Fruit fly (Drosophila melanogaster) whole organism, embryonic: ENCODE measurements around the gene CG13471.

Source experiments
- Abd-B ChIP-seq: fragments of 200-800 bp; sonication (Bioruptor generic); optimal IDR thresholded peaks from 2 replicates; lab custom pipeline; 2018; ENCODE audit warnings: missing biosample characterization, mild to moderate bottlenecking, missing genetic modification characterization, moderate library complexity
- Bteb2 ChIP-seq: fragments of 200-800 bp; sonication (Bioruptor generic); optimal IDR thresholded peaks from 2 replicates; lab custom pipeline; 2016; ENCODE audit warnings: missing biosample characterization, missing genetic modification characterization
- C15 ChIP-seq: fragments of 200-800 bp; sonication (Bioruptor generic); IDR thresholded peaks from 3 replicates; pipeline ENCODE4 v1.3.6; 2022; ENCODE audit warnings: missing biosample characterization, missing genetic modification characterization
- CG14441 ChIP-seq: fragments of 200-800 bp; sonication (Bioruptor generic); IDR thresholded peaks from 2 replicates; pipeline ENCODE4 v1.3.6; 2022; ENCODE audit warnings: missing biosample characterization, missing genetic modification characterization
- CG15479 ChIP-seq: fragments of 200-800 bp; sonication (Bioruptor generic); optimal IDR thresholded peaks from 3 replicates; lab custom pipeline; 2019; ENCODE audit warnings: missing biosample characterization, mild to moderate bottlenecking, missing genetic modification characterization, moderate library complexity
- CG15696 ChIP-seq: fragments of 200-800 bp; sonication (Bioruptor generic); optimal IDR thresholded peaks from 2 replicates; lab custom pipeline; 2019; ENCODE audit warnings: missing biosample characterization, mild to moderate bottlenecking, missing genetic modification characterization, moderate library complexity
- CG18476 ChIP-seq: fragments of 200-800 bp; sonication (Bioruptor generic); optimal IDR thresholded peaks from 2 replicates; lab custom pipeline; 2016; ENCODE audit warnings: missing biosample characterization, mild to moderate bottlenecking, missing genetic modification characterization
- CG3281 ChIP-seq: fragments of 200-800 bp; sonication (Bioruptor generic); optimal IDR thresholded peaks from 3 replicates; lab custom pipeline; 2017; ENCODE audit warnings: missing biosample characterization, mild to moderate bottlenecking, missing genetic modification characterization
- CG4617 ChIP-seq: fragments of 200-800 bp; sonication (Bioruptor generic); optimal IDR thresholded peaks from 3 replicates; lab custom pipeline; 2016; ENCODE audit warnings: missing biosample characterization, missing genetic modification characterization, borderline replicate concordance
- CG4854 ChIP-seq: fragments of 200-800 bp; sonication (Bioruptor generic); optimal IDR thresholded peaks from 2 replicates; lab custom pipeline; 2016; ENCODE audit warnings: missing biosample characterization, missing genetic modification characterization, inconsistent platforms
- CG5245 ChIP-seq: fragments of 200-800 bp; sonication (Bioruptor generic); optimal IDR thresholded peaks from 3 replicates; lab custom pipeline; 2016; ENCODE audit warnings: missing biosample characterization, missing genetic modification characterization
- CG6854 ChIP-seq: fragments of 200-800 bp; sonication (Bioruptor generic); optimal IDR thresholded peaks from 3 replicates; lab custom pipeline; 2017; ENCODE audit warnings: missing biosample characterization, mild to moderate bottlenecking, missing genetic modification characterization
- CG7786 ChIP-seq: fragments of 200-800 bp; sonication (Bioruptor generic); optimal IDR thresholded peaks from 2 replicates; lab custom pipeline; 2016; ENCODE audit warnings: missing biosample characterization, missing genetic modification characterization
- CG9609 ChIP-seq: fragments of 200-800 bp; sonication (Bioruptor generic); optimal IDR thresholded peaks from 3 replicates; lab custom pipeline; 2016; ENCODE audit warnings: missing biosample characterization, missing genetic modification characterization
- Dek ChIP-seq: fragments of 200-800 bp; sonication (Bioruptor generic); optimal IDR thresholded peaks from 3 replicates; lab custom pipeline; 2019; ENCODE audit warnings: missing biosample characterization, mild to moderate bottlenecking, missing genetic modification characterization, moderate library complexity
- Dfd ChIP-seq, 2 experiments: fragments of >200 bp; optimal IDR thresholded peaks; 2 replicates each; lab custom pipeline; 2017; ENCODE audit warnings: missing biosample characterization in 2 of 2, missing genetic modification characterization in 2 of 2
- Dll ChIP-seq: fragments of 200-800 bp; sonication (Bioruptor generic); IDR thresholded peaks from 4 replicates; pipeline ENCODE4 v1.3.6; 2022; ENCODE audit warnings: missing biosample characterization, missing genetic modification characterization; ENCODE audit not compliant: partially characterized antibody
- E2f1 ChIP-seq: fragments of 200-800 bp; sonication (Bioruptor generic); IDR thresholded peaks from 2 replicates; pipeline ENCODE4 v1.3.6; 2022; ENCODE audit warnings: missing biosample characterization, missing genetic modification characterization
- Lhr ChIP-seq: fragments of 200-800 bp; sonication (Bioruptor generic); optimal IDR thresholded peaks from 3 replicates; lab custom pipeline; 2017; ENCODE audit warnings: mild to moderate bottlenecking, missing biosample characterization, missing genetic modification reagents, missing genetic modification characterization
- Lpt ChIP-seq: fragments of >200 bp; optimal IDR thresholded peaks from 2 replicates; lab custom pipeline; 2018; ENCODE audit warnings: missing biosample characterization, missing genetic modification characterization
- MESR4 ChIP-seq: fragments of 200-800 bp; sonication (Bioruptor generic); optimal IDR thresholded peaks from 2 replicates; lab custom pipeline; 2018; ENCODE audit warnings: missing biosample characterization, mild to moderate bottlenecking, missing genetic modification characterization, moderate library complexity
- MTF-1 ChIP-seq: fragments of 200-800 bp; sonication (Bioruptor generic); optimal IDR thresholded peaks from 2 replicates; lab custom pipeline; 2018; ENCODE audit warnings: missing biosample characterization, mild to moderate bottlenecking, missing genetic modification characterization, borderline replicate concordance
- Med ChIP-seq: fragments of 200-800 bp; sonication (Bioruptor generic); peaks from one replicate; lab custom pipeline; 2016; ENCODE audit warnings: missing biosample characterization, missing genetic modification characterization, mild to moderate bottlenecking, inconsistent platforms, moderate library complexity
- NFAT ChIP-seq: fragments of 200-800 bp; sonication (Bioruptor generic); IDR thresholded peaks from 2 replicates; pipeline ENCODE4 v1.3.6; 2022; ENCODE audit warnings: missing biosample characterization, missing genetic modification characterization
- Nf-YB ChIP-seq: fragments of 200-800 bp; sonication (Bioruptor generic); optimal IDR thresholded peaks from 3 replicates; lab custom pipeline; 2019; ENCODE audit warnings: missing biosample characterization, mild to moderate bottlenecking, missing genetic modification characterization, moderate library complexity
- Usf ChIP-seq: fragments of 200-800 bp; sonication (Bioruptor generic); optimal IDR thresholded peaks from 2 replicates; lab custom pipeline; 2017; ENCODE audit warnings: missing genotype, missing biosample characterization, missing genetic modification characterization
- Xrp1 ChIP-seq: fragments of 200-800 bp; sonication (Bioruptor generic); IDR thresholded peaks from 2 replicates; pipeline ENCODE4 v1.3.6; 2022; ENCODE audit warnings: missing biosample characterization, missing genetic modification characterization
- YL-1 ChIP-seq: fragments of 200-800 bp; sonication (Bioruptor generic); optimal IDR thresholded peaks from 3 replicates; lab custom pipeline; 2017; ENCODE audit warnings: missing biosample characterization, mild to moderate bottlenecking, missing genetic modification characterization
- al ChIP-seq: fragments of 200-800 bp; sonication (Bioruptor generic); IDR thresholded peaks from 2 replicates; pipeline ENCODE4 v1.3.6; 2022; ENCODE audit warnings: missing biosample characterization, missing genetic modification characterization
- ash1 ChIP-seq: fragments of 200-800 bp; sonication (Bioruptor generic); optimal IDR thresholded peaks from 2 replicates; lab custom pipeline; 2018; ENCODE audit warnings: missing biosample characterization, mild to moderate bottlenecking, missing genetic modification characterization
- chif ChIP-seq, 2 experiments: fragments of 200-800 bp; sonication (Bioruptor generic); optimal IDR thresholded peaks; 3 replicates each; lab custom pipeline; 2016; ENCODE audit warnings: missing biosample characterization in 2 of 2, missing genetic modification characterization in 2 of 2
- chinmo ChIP-seq: fragments of 200-800 bp; sonication (Bioruptor generic); IDR thresholded peaks from 4 replicates; pipeline ENCODE4 v1.3.6; 2022; ENCODE audit warnings: missing biosample characterization, missing genetic modification characterization; ENCODE audit not compliant: partially characterized antibody
- crc ChIP-seq: fragments of 200-800 bp; sonication (Bioruptor generic); optimal IDR thresholded peaks from 2 replicates; lab custom pipeline; 2016; ENCODE audit warnings: missing biosample characterization, missing genetic modification characterization
- esg ChIP-seq: fragments of 200-800 bp; sonication (Bioruptor generic); conservative IDR thresholded peaks from 2 replicates; pipeline ENCODE4 v1.3.6; 2022; ENCODE audit warnings: missing biosample characterization, missing genetic modification characterization
- gcm ChIP-seq: fragments of 200-800 bp; sonication (Bioruptor generic); optimal IDR thresholded peaks from 2 replicates; lab custom pipeline; 2019; ENCODE audit warnings: missing biosample characterization, mild to moderate bottlenecking, missing genetic modification characterization, moderate library complexity
- h ChIP-seq: fragments of >200 bp; optimal IDR thresholded peaks from 2 replicates; lab custom pipeline; 2017
- ham ChIP-seq: fragments of 200-800 bp; sonication (Bioruptor generic); IDR thresholded peaks from 2 replicates; pipeline ENCODE4 v1.3.6; 2022; ENCODE audit warnings: missing biosample characterization, missing genetic modification characterization
- hb ChIP-seq: fragments of 200-800 bp; sonication (Bioruptor generic); IDR thresholded peaks from 3 replicates; pipeline ENCODE4 v1.3.6; 2022; ENCODE audit warnings: missing biosample characterization, missing genetic modification characterization; ENCODE audit not compliant: partially characterized antibody
- ken ChIP-seq: fragments of 200-800 bp; sonication (Bioruptor generic); IDR thresholded peaks from 3 replicates; pipeline ENCODE4 v1.3.6; 2022; ENCODE audit warnings: missing biosample characterization, missing genetic modification characterization
- kni ChIP-seq: fragments of 200-800 bp; sonication (Bioruptor generic); optimal IDR thresholded peaks from 3 replicates; lab custom pipeline; 2017; ENCODE audit warnings: mild to moderate bottlenecking, missing biosample characterization, missing genetic modification reagents, missing genetic modification characterization
- knrl ChIP-seq: fragments of 200-800 bp; sonication (Bioruptor generic); IDR thresholded peaks from 3 replicates; pipeline ENCODE4 v1.3.6; 2022; ENCODE audit warnings: missing biosample characterization, missing genetic modification characterization; ENCODE audit not compliant: partially characterized antibody
- lbe ChIP-seq: fragments of 200-800 bp; sonication (Bioruptor generic); optimal IDR thresholded peaks from 2 replicates; lab custom pipeline; 2016; ENCODE audit warnings: missing biosample characterization, mild to moderate bottlenecking, missing genetic modification characterization
- nom ChIP-seq: fragments of 200-800 bp; sonication (Bioruptor generic); optimal IDR thresholded peaks from 2 replicates; lab custom pipeline; 2017; ENCODE audit warnings: missing biosample characterization, missing genetic modification characterization, mild to moderate bottlenecking, moderate library complexity, missing genetic modification reagents
- pum ChIP-seq: fragments of 200-800 bp; sonication (Bioruptor generic); optimal IDR thresholded peaks from 2 replicates; lab custom pipeline; 2016; ENCODE audit warnings: missing biosample characterization, missing genetic modification characterization
- schlank ChIP-seq: fragments of 200-800 bp; sonication (Bioruptor generic); optimal IDR thresholded peaks from 2 replicates; lab custom pipeline; 2018; ENCODE audit warnings: missing biosample characterization, mild to moderate bottlenecking, missing genetic modification characterization
- stc ChIP-seq: fragments of 200-800 bp; sonication (Bioruptor generic); IDR thresholded peaks from 2 replicates; pipeline ENCODE4 v1.3.6; 2022; ENCODE audit warnings: missing biosample characterization, missing genetic modification characterization
- stwl ChIP-seq: fragments of 200-800 bp; sonication (Bioruptor generic); optimal IDR thresholded peaks from 3 replicates; lab custom pipeline; 2018; ENCODE audit warnings: missing biosample characterization, mild to moderate bottlenecking, missing genetic modification characterization, moderate library complexity
- yki ChIP-seq: fragments of >200 bp; optimal IDR thresholded peaks from 3 replicates; lab custom pipeline; 2018
- zfh1 ChIP-seq: fragments of 200-800 bp; sonication (Bioruptor generic); IDR thresholded peaks from 3 replicates; pipeline ENCODE4 v1.3.6; 2022; ENCODE audit warnings: missing biosample characterization, missing genetic modification characterization

CG13471 gene

dm6 chr3L:14781082-14781862, 48.0 kb upstream of the CG13471 start (continued):
- TF ChIP-seq nom (GFP tag; lab: Kevin White, UChicago) = peak; percentile 96
- peak; percentile 52 for TF ChIP-seq crc (GFP tag; lab: Kevin White, UChicago)
- no peak; the same call in 1 of the 2 replicates for TF ChIP-seq esg (GFP tag; lab: Robert Waterston, UW)
- TF ChIP-seq stwl (tag; lab: Kevin White, UChicago) = peak; percentile 10
- no peak for TF ChIP-seq Usf (GFP tag; lab: Kevin White, UChicago)
- no peak for TF ChIP-seq h (lab: Kevin White, UChicago)
- peak; percentile 30 for TF ChIP-seq CG9609 (GFP tag; lab: Kevin White, UChicago)
- peak; percentile 71 for TF ChIP-seq CG3281 (GFP tag; lab: Kevin White, UChicago)
- peak; percentile 22 for TF ChIP-seq Abd-B (GFP tag; lab: Kevin White, UChicago)
- TF ChIP-seq MTF-1 (GFP tag; lab: Kevin White, UChicago) = peak; percentile 55
- peak; percentile 96 for TF ChIP-seq chinmo
- peak; percentile 73 for TF ChIP-seq Xrp1 (GFP tag; lab: Robert Waterston, UW)
- TF ChIP-seq lbe (GFP tag; lab: Kevin White, UChicago) = peak; percentile 17
- TF ChIP-seq Dfd (GFP tag; optimal IDR thresholded peaks at IDR 0.05; lab: Kevin White, UChicago) = no peak
- no peak; the same call in 1 of the 2 replicates for TF ChIP-seq al
- TF ChIP-seq Lpt (GFP tag; lab: Kevin White, UChicago) = no peak
- peak; percentile 32 for TF ChIP-seq CG5245 (GFP tag; lab: Kevin White, UChicago)
- no peak for TF ChIP-seq CG4854 (GFP tag; lab: Kevin White, UChicago)
- peak; percentile 43; the same call in 1 of the 2 replicates for TF ChIP-seq CG14441 (GFP tag; lab: Robert Waterston, UW)
- TF ChIP-seq MESR4 (GFP tag; lab: Kevin White, UChicago) = no peak
- no peak for TF ChIP-seq hb (GFP tag; lab: Robert Waterston, UW)
- peak; percentile 8 for TF ChIP-seq schlank
- TF ChIP-seq Lhr (GFP tag; lab: Kevin White, UChicago) = peak; percentile 5
- TF ChIP-seq ken (GFP tag; lab: Robert Waterston, UW) = peak; percentile 52; the same call in 1 of the 3 replicates
- TF ChIP-seq Nf-YB (GFP tag; lab: Kevin White, UChicago) = peak; percentile 52
- TF ChIP-seq CG6854 (GFP tag; lab: Kevin White, UChicago) = peak; percentile 72
- TF ChIP-seq Med (GFP tag; lab: Kevin White, UChicago) = peak; percentile 80
- TF ChIP-seq E2f1 (GFP tag; lab: Robert Waterston, UW) = peak; percentile 38; the same call in 1 of the 2 replicates
- no peak for TF ChIP-seq NFAT
- TF ChIP-seq ash1 = no peak
- TF ChIP-seq CG4617 = peak; percentile 2
- TF ChIP-seq Bteb2 (GFP tag; lab: Kevin White, UChicago) = peak; percentile 17
- TF ChIP-seq gcm (GFP tag; lab: Kevin White, UChicago) = peak; percentile 72
- peak; percentile 66 for TF ChIP-seq CG15696 (tag; lab: Kevin White, UChicago)
- peak; percentile 35; the same call in 2 of the 3 replicates for TF ChIP-seq zfh1 (GFP tag; lab: Robert Waterston, UW)
- no peak for TF ChIP-seq knrl (GFP tag; lab: Robert Waterston, UW)
- no peak for TF ChIP-seq yki
- TF ChIP-seq C15 (GFP tag; lab: Robert Waterston, UW) = no peak
- no peak for TF ChIP-seq CG7786 (GFP tag; lab: Kevin White, UChicago)
- no peak for TF ChIP-seq CG18476
- TF ChIP-seq Dll = 0 out of 4 replicates have a peak, but pooled peaks have one; percentile 52
- TF ChIP-seq stc (GFP tag; lab: Robert Waterston, UW) = peak; percentile 57; the same call in 1 of the 2 replicates
- TF ChIP-seq kni (GFP tag; lab: Kevin White, UChicago) = peak; percentile 100
- peak; percentile 26 to 63 for TF ChIP-seq chif (GFP tag; optimal IDR thresholded peaks at IDR 0.05; lab: Kevin White, UChicago)
- peak; percentile 50 for TF ChIP-seq YL-1 (GFP tag; lab: Kevin White, UChicago)
- TF ChIP-seq CG15479 (GFP tag; lab: Kevin White, UChicago) = no peak
- TF ChIP-seq Dek (tag; lab: Kevin White, UChicago) = peak; percentile 26
- TF ChIP-seq ham (GFP tag; lab: Robert Waterston, UW) = no peak
- peak; percentile 46 for TF ChIP-seq pum (GFP tag; lab: Kevin White, UChicago)
